Fruit fly (Drosophila melanogaster) whole organism, embryonic: ENCODE results near the gene schlank.

Source experiments
- Bdp1 ChIP-seq: fragments of 200-800 bp; sonication (Bioruptor generic); optimal IDR thresholded peaks from 3 replicates; lab custom pipeline; 2016; ENCODE audit warnings: missing biosample characterization, missing genetic modification characterization
- CG10462 ChIP-seq: fragments of 200-800 bp; sonication (Bioruptor generic); optimal IDR thresholded peaks from 2 replicates; lab custom pipeline; 2016; ENCODE audit warnings: missing biosample characterization, missing genetic modification characterization
- CG11093 ChIP-seq: fragments of 200-800 bp; sonication (Bioruptor generic); IDR thresholded peaks from 3 replicates; pipeline ENCODE4 v1.3.6; 2022; ENCODE audit warnings: missing biosample characterization, missing genetic modification characterization
- CG12155 ChIP-seq: fragments of 200-800 bp; sonication (Bioruptor generic); optimal IDR thresholded peaks from 3 replicates; lab custom pipeline; 2016; ENCODE audit warnings: missing biosample characterization, missing genetic modification characterization
- CG12219 ChIP-seq: fragments of 200-800 bp; sonication (Bioruptor generic); optimal IDR thresholded peaks from 3 replicates; lab custom pipeline; 2018; ENCODE audit warnings: missing biosample characterization, mild to moderate bottlenecking, missing genetic modification characterization
- CG12236 ChIP-seq: fragments of 200-800 bp; sonication (Bioruptor generic); optimal IDR thresholded peaks from 2 replicates; lab custom pipeline; 2016; ENCODE audit warnings: missing biosample characterization, missing genetic modification characterization
- CG15073 ChIP-seq: fragments of 200-800 bp; sonication (Bioruptor generic); optimal IDR thresholded peaks from 2 replicates; lab custom pipeline; 2016; ENCODE audit warnings: missing biosample characterization, missing genetic modification characterization
- CG1647 ChIP-seq: fragments of 200-800 bp; sonication (Bioruptor generic); optimal IDR thresholded peaks from 3 replicates; lab custom pipeline; 2016; ENCODE audit warnings: missing biosample characterization, missing genetic modification characterization
- CG17912 ChIP-seq: fragments of 200-800 bp; sonication (Bioruptor generic); optimal IDR thresholded peaks from 2 replicates; lab custom pipeline; 2018; ENCODE audit warnings: missing biosample characterization, mild to moderate bottlenecking, missing genetic modification characterization
- CG18476 ChIP-seq: fragments of 200-800 bp; sonication (Bioruptor generic); optimal IDR thresholded peaks from 2 replicates; lab custom pipeline; 2016; ENCODE audit warnings: missing biosample characterization, mild to moderate bottlenecking, missing genetic modification characterization
- CG34376 ChIP-seq: fragments of 200-800 bp; sonication (Bioruptor generic); optimal IDR thresholded peaks from 2 replicates; lab custom pipeline; 2018; ENCODE audit warnings: missing biosample characterization, mild to moderate bottlenecking, missing genetic modification characterization
- CG3995 ChIP-seq: fragments of 200-800 bp; sonication (Bioruptor generic); optimal IDR thresholded peaks from 3 replicates; lab custom pipeline; 2016; ENCODE audit warnings: missing biosample characterization, missing genetic modification characterization
- CG4820 ChIP-seq: fragments of 200-800 bp; sonication (Bioruptor generic); optimal IDR thresholded peaks from 3 replicates; lab custom pipeline; 2016; ENCODE audit warnings: missing biosample characterization, missing genetic modification characterization
- CG6254 ChIP-seq: fragments of 200-800 bp; sonication (Bioruptor generic); optimal IDR thresholded peaks from 3 replicates; lab custom pipeline; 2017; ENCODE audit warnings: mild to moderate bottlenecking, missing biosample characterization, missing genetic modification reagents, missing genetic modification characterization
- CG6791 ChIP-seq: fragments of 200-800 bp; sonication (Bioruptor generic); IDR thresholded peaks from 3 replicates; pipeline ENCODE4 v1.3.6; 2022; ENCODE audit warnings: missing biosample characterization, missing genetic modification characterization; ENCODE audit not compliant: partially characterized antibody
- CG7357 ChIP-seq: fragments of 200-800 bp; sonication (Bioruptor generic); IDR thresholded peaks from 3 replicates; pipeline ENCODE4 v1.3.6; 2022; ENCODE audit warnings: missing biosample characterization, missing genetic modification characterization
- CG7372 ChIP-seq: fragments of 200-800 bp; sonication (Bioruptor generic); IDR thresholded peaks from 2 replicates; pipeline ENCODE4 v1.3.6; 2022; ENCODE audit warnings: missing biosample characterization, missing genetic modification characterization
- CG7987 ChIP-seq: fragments of 200-800 bp; sonication (Bioruptor generic); optimal IDR thresholded peaks from 2 replicates; lab custom pipeline; 2018; ENCODE audit warnings: missing biosample characterization, mild to moderate bottlenecking, missing genetic modification characterization, moderate library complexity
- CG8478 ChIP-seq: fragments of >200 bp; optimal IDR thresholded peaks from 2 replicates; lab custom pipeline; 2018
- CG8765 ChIP-seq: fragments of 200-800 bp; sonication (Bioruptor generic); IDR thresholded peaks from 2 replicates; pipeline ENCODE4 v1.3.6; 2022; ENCODE audit warnings: missing biosample characterization, missing genetic modification characterization
- CG9609 ChIP-seq: fragments of 200-800 bp; sonication (Bioruptor generic); optimal IDR thresholded peaks from 3 replicates; lab custom pipeline; 2016; ENCODE audit warnings: missing biosample characterization, missing genetic modification characterization
- CG9797 ChIP-seq: fragments of 200-800 bp; sonication (Bioruptor generic); optimal IDR thresholded peaks from 3 replicates; lab custom pipeline; 2018; ENCODE audit warnings: missing biosample characterization, mild to moderate bottlenecking, missing genetic modification characterization
- CG9817 ChIP-seq: fragments of 200-800 bp; sonication (Bioruptor generic); optimal IDR thresholded peaks from 2 replicates; lab custom pipeline; 2018; ENCODE audit warnings: missing biosample characterization, mild to moderate bottlenecking, missing genetic modification characterization, moderate library complexity
- CHES-1-like ChIP-seq: fragments of 200-800 bp; sonication (Bioruptor generic); optimal IDR thresholded peaks from 2 replicates; lab custom pipeline; 2016; ENCODE audit warnings: missing biosample characterization, missing genetic modification characterization
- CkIIα-i1 ChIP-seq: fragments of 200-800 bp; sonication (Bioruptor generic); IDR thresholded peaks from 2 replicates; pipeline ENCODE4 v1.3.6; 2022; ENCODE audit warnings: missing biosample characterization, missing genetic modification characterization
- CrebB ChIP-seq: fragments of 200-800 bp; sonication (Bioruptor generic); optimal IDR thresholded peaks from 3 replicates; lab custom pipeline; 2018; ENCODE audit warnings: missing biosample characterization, mild to moderate bottlenecking, missing genetic modification characterization
- D ChIP-seq, 2 experiments: fragments of 200-800 bp in 1 of 2; fragments of >200 bp in 1 of 2; sonication (Bioruptor generic) in 1 of 2; optimal IDR thresholded peaks; 2 replicates in 1 of 2; 3 replicates in 1 of 2; lab custom pipeline; 2017; ENCODE audit warnings: mild to moderate bottlenecking in 1 of 2, missing biosample characterization in 1 of 2, missing genetic modification characterization in 1 of 2, missing genetic modification reagents in 1 of 2
- D19A ChIP-seq: fragments of 200-800 bp; optimal IDR thresholded peaks from 3 replicates; lab custom pipeline; 2019; ENCODE audit warnings: missing biosample characterization, mild to moderate bottlenecking, missing genetic modification characterization, moderate library complexity
- Dp ChIP-seq: fragments of 200-800 bp; sonication (Bioruptor generic); optimal IDR thresholded peaks from 2 replicates; lab custom pipeline; 2018; ENCODE audit warnings: missing biosample characterization, mild to moderate bottlenecking, missing genetic modification characterization, moderate library complexity
- Drgx ChIP-seq: fragments of 200-800 bp; sonication (Bioruptor generic); IDR thresholded peaks from 2 replicates; pipeline ENCODE4 v1.3.6; 2022; ENCODE audit warnings: missing biosample characterization, missing genetic modification characterization
- Fer3 ChIP-seq: fragments of 200-800 bp; sonication (Bioruptor generic); optimal IDR thresholded peaks from 2 replicates; lab custom pipeline; 2018; ENCODE audit warnings: missing biosample characterization, mild to moderate bottlenecking, missing genetic modification characterization, moderate library complexity
- GATAe ChIP-seq: fragments of 200-800 bp; sonication (Bioruptor generic); conservative IDR thresholded peaks from 2 replicates; pipeline ENCODE4 v1.3.6; 2022; ENCODE audit warnings: missing biosample characterization, missing genetic modification characterization
- Scr ChIP-seq: fragments of 200-800 bp; sonication (Bioruptor generic); IDR thresholded peaks from 2 replicates; pipeline ENCODE4 v1.3.6; 2022; ENCODE audit warnings: missing biosample characterization, missing genetic modification characterization; ENCODE audit not compliant: partially characterized antibody
- Sox100B ChIP-seq: fragments of 200-800 bp; sonication (Bioruptor generic); optimal IDR thresholded peaks from 3 replicates; lab custom pipeline; 2018; ENCODE audit warnings: missing biosample characterization, mild to moderate bottlenecking, missing genetic modification characterization
- ase ChIP-seq: fragments of 200-800 bp; sonication (Bioruptor generic); IDR thresholded peaks from 3 replicates; pipeline ENCODE4 v1.3.6; 2022; ENCODE audit warnings: missing biosample characterization, missing genetic modification characterization
- dati ChIP-seq: fragments of 200-800 bp; sonication (Bioruptor generic); IDR thresholded peaks from 2 replicates; pipeline ENCODE4 v1.3.6; 2022; ENCODE audit warnings: missing biosample characterization, missing genetic modification characterization
- esg ChIP-seq: fragments of 200-800 bp; sonication (Bioruptor generic); conservative IDR thresholded peaks from 2 replicates; pipeline ENCODE4 v1.3.6; 2022; ENCODE audit warnings: missing biosample characterization, missing genetic modification characterization
- inv ChIP-seq: fragments of 200-800 bp; sonication (Bioruptor generic); IDR thresholded peaks from 2 replicates; pipeline ENCODE4 v1.3.6; 2022; ENCODE audit warnings: missing biosample characterization, missing genetic modification characterization; ENCODE audit not compliant: partially characterized antibody
- jumu ChIP-seq: fragments of 200-800 bp; sonication (Bioruptor generic); optimal IDR thresholded peaks from 3 replicates; lab custom pipeline; 2016; ENCODE audit warnings: missing biosample characterization, missing genetic modification characterization
- kah ChIP-seq: fragments of 200-800 bp; sonication (Bioruptor generic); optimal IDR thresholded peaks from 2 replicates; lab custom pipeline; 2018; ENCODE audit warnings: missing biosample characterization, mild to moderate bottlenecking, missing genetic modification characterization
- lbe ChIP-seq: fragments of 200-800 bp; sonication (Bioruptor generic); optimal IDR thresholded peaks from 2 replicates; lab custom pipeline; 2016; ENCODE audit warnings: missing biosample characterization, mild to moderate bottlenecking, missing genetic modification characterization
- nom ChIP-seq: fragments of 200-800 bp; sonication (Bioruptor generic); optimal IDR thresholded peaks from 2 replicates; lab custom pipeline; 2017; ENCODE audit warnings: missing biosample characterization, missing genetic modification characterization, mild to moderate bottlenecking, moderate library complexity, missing genetic modification reagents
- pzg ChIP-seq: fragments of 200-800 bp; sonication (Bioruptor generic); optimal IDR thresholded peaks from 3 replicates; lab custom pipeline; 2018; ENCODE audit warnings: missing biosample characterization, mild to moderate bottlenecking, missing genetic modification characterization, moderate library complexity
- ranshi ChIP-seq: fragments of 200-800 bp; sonication (Bioruptor generic); IDR thresholded peaks from 2 replicates; pipeline ENCODE4 v1.3.6; 2022; ENCODE audit warnings: missing biosample characterization, missing genetic modification characterization
- rib ChIP-seq: fragments of 200-800 bp; sonication (Bioruptor generic); IDR thresholded peaks from 2 replicates; pipeline ENCODE4 v1.3.6; 2022; ENCODE audit warnings: missing biosample characterization, missing genetic modification characterization
- slp2 ChIP-seq: fragments of 200-800 bp; sonication (Bioruptor generic); optimal IDR thresholded peaks from 2 replicates; lab custom pipeline; 2016; ENCODE audit warnings: missing biosample characterization, missing genetic modification characterization
- tin ChIP-seq: fragments of 200-800 bp; sonication (Bioruptor generic); optimal IDR thresholded peaks from 3 replicates; lab custom pipeline; 2016; ENCODE audit warnings: missing biosample characterization, missing genetic modification characterization
- ttk ChIP-seq: fragments of 200-800 bp; sonication (Bioruptor generic); IDR thresholded peaks from 2 replicates; pipeline ENCODE4 v2.1.2; 2022; ENCODE audit warnings: missing biosample characterization, missing genetic modification characterization
- twi ChIP-seq: fragments of 200-800 bp; optimal IDR thresholded peaks from 2 replicates; lab custom pipeline; 2019; ENCODE audit warnings: missing biosample characterization, mild to moderate bottlenecking, missing genetic modification characterization, moderate library complexity
- z ChIP-seq: fragments of 200-800 bp; sonication (Bioruptor generic); IDR thresholded peaks from 3 replicates; pipeline ENCODE4 v1.3.6; 2022; ENCODE audit warnings: missing biosample characterization, missing genetic modification characterization

Gene schlank

DNA sequence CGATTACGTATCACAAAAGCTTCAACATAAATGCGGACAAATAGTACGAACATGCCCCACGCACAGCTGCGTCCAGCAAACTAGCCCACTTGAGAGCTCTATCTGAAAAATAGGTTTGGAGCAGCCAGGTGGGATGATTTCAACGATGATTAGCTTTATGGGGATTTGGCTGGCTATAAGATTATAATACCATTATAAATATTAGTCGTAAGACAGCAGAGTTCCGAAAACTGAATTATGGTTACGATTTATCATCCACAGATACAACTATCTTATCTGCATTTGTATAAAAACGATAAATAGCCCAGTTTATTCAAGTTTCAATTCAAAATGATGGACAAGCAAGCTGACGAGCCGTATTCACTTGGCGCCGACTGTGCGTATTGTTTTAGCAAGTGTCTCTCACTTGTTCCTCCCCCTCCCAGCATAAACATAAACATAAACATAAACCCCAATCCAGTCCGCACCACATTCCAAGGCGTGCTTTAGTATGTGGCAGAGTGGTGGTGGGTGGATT, 3.4 kb downstream of the schlank start (continued):
- peak; percentile 87 for TF ChIP-seq Sox100B (GFP tag; lab: Kevin White, UChicago)
- peak; percentile 77 for TF ChIP-seq Fer3 (tag; lab: Kevin White, UChicago)
- peak; percentile 60 for TF ChIP-seq CG4820
- no peak for TF ChIP-seq CG3995 (GFP tag; lab: Kevin White, UChicago)
- peak; percentile 50 for TF ChIP-seq CG12155 (GFP tag; lab: Kevin White, UChicago)
- TF ChIP-seq slp2: peak; percentile 31
- TF ChIP-seq tin (GFP tag; lab: Kevin White, UChicago): peak; percentile 52
- TF ChIP-seq CG7372 (GFP tag; lab: Robert Waterston, UW): peak; percentile 54; the same call in 1 of the 2 replicates
- no peak for TF ChIP-seq CG12236 (GFP tag; lab: Kevin White, UChicago)
- peak; percentile 33 for TF ChIP-seq Bdp1 (GFP tag; lab: Kevin White, UChicago)
- no peak for TF ChIP-seq Scr (GFP tag; lab: Robert Waterston, UW)
- TF ChIP-seq CG18476 (GFP tag; lab: Kevin White, UChicago): peak; percentile 79
- peak; percentile 23 for TF ChIP-seq twi (tag; lab: Kevin White, UChicago)
- peak; percentile 61 for TF ChIP-seq CrebB
- no peak for TF ChIP-seq CG8478 (lab: Kevin White, UChicago)
- peak; percentile 42 for TF ChIP-seq kah (GFP tag; lab: Kevin White, UChicago)
- no peak for TF ChIP-seq GATAe
- peak; percentile 47; the same call in 1 of the 2 replicates for TF ChIP-seq ranshi (GFP tag; lab: Robert Waterston, UW)
- no peak for TF ChIP-seq dati
- peak; percentile 36 for TF ChIP-seq CG10462 (GFP tag; lab: Kevin White, UChicago)
- peak; percentile 45; the same call in 1 of the 3 replicates for TF ChIP-seq ase
- TF ChIP-seq D (optimal IDR thresholded peaks at IDR 0.05; lab: Kevin White, UChicago): no peak
- peak; percentile 74 for TF ChIP-seq D (GFP tag; optimal IDR thresholded peaks at IDR 0.05; lab: Kevin White, UChicago)
- TF ChIP-seq CG9817 (tag; lab: Kevin White, UChicago): peak; percentile 66
- peak; percentile 59 for TF ChIP-seq CG1647
- TF ChIP-seq CG34376 (GFP tag; lab: Kevin White, UChicago): peak; percentile 84
- TF ChIP-seq CG9609 (GFP tag; lab: Kevin White, UChicago): peak; percentile 49
- no peak for TF ChIP-seq pzg
- TF ChIP-seq CG15073 (GFP tag; lab: Kevin White, UChicago): no peak
- TF ChIP-seq inv (GFP tag; lab: Robert Waterston, UW): no peak
- TF ChIP-seq CG9797 (GFP tag; lab: Kevin White, UChicago): no peak
- TF ChIP-seq Dp: no peak
- no peak for TF ChIP-seq CG8765 (GFP tag; lab: Robert Waterston, UW)
- no peak for TF ChIP-seq lbe (GFP tag; lab: Kevin White, UChicago)
- no peak for TF ChIP-seq CkIIα-i1 (GFP tag; lab: Robert Waterston, UW)
- TF ChIP-seq CG7987: peak; percentile 44
- peak; percentile 48; the same call in 1 of the 2 replicates for TF ChIP-seq rib (GFP tag; lab: Robert Waterston, UW)
- TF ChIP-seq CG6254: peak; percentile 62
- TF ChIP-seq CG17912: no peak
- no peak for TF ChIP-seq CG6791 (GFP tag; lab: Robert Waterston, UW)
- no peak for TF ChIP-seq jumu (GFP tag; lab: Kevin White, UChicago)
- peak; percentile 13 for TF ChIP-seq CHES-1-like (GFP tag; lab: Kevin White, UChicago)
- peak; percentile 77 for TF ChIP-seq D19A
- peak; percentile 43; the same call in 1 of the 2 replicates for TF ChIP-seq ttk (GFP tag; lab: Robert Waterston, UW)
- TF ChIP-seq nom: no peak
- peak; percentile 35; the same call in 1 of the 3 replicates for TF ChIP-seq CG7357 (GFP tag; lab: Robert Waterston, UW)
- TF ChIP-seq esg (GFP tag; lab: Robert Waterston, UW): peak; percentile 71
- TF ChIP-seq CG12219 (GFP tag; lab: Kevin White, UChicago): peak; percentile 83
- peak; percentile 52; the same call in 1 of the 2 replicates for TF ChIP-seq Drgx (GFP tag; lab: Robert Waterston, UW)
- TF ChIP-seq z (GFP tag; lab: Robert Waterston, UW): no peak
- peak; percentile 58; the same call in 1 of the 3 replicates for TF ChIP-seq CG11093
